Worm (Caenorhabditis elegans) whole organism, L2 larva: ENCODE measurements around the gene C07E3.8.

ENCODE experiments used
- C34F6.9 ChIP-seq: fragments of 150-350 bp; optimal IDR thresholded peaks from 2 replicates; lab custom pipeline; 2014; ENCODE audit warnings: missing biosample characterization, missing genetic modification characterization
- F13H6.1 ChIP-seq: sonication (generic microtip); optimal IDR thresholded peaks from 2 replicates; lab custom pipeline; 2016; ENCODE audit warnings: missing genetic modification characterization, missing compliant biosample characterization
- R02D3.7 ChIP-seq: fragments of 150-350 bp; optimal IDR thresholded peaks from 2 replicates; lab custom pipeline; 2014; ENCODE audit warnings: missing biosample characterization, missing genetic modification characterization
- Y55F3AM.14 ChIP-seq: fragments of 200-800 bp; sonication (Bioruptor generic); optimal IDR thresholded peaks from 2 replicates; lab custom pipeline; 2018; ENCODE audit warnings: mild to moderate bottlenecking, missing genetic modification characterization, missing compliant biosample characterization
- ZK546.5 ChIP-seq: sonication (generic microtip); optimal IDR thresholded peaks from 2 replicates; lab custom pipeline; 2017; ENCODE audit warnings: missing biosample characterization, missing genetic modification characterization
- ama-1 ChIP-seq: fragments of 150-350 bp; optimal IDR thresholded peaks from 2 replicates; lab custom pipeline; 2018; ENCODE audit warnings: inconsistent platforms
- blmp-1 ChIP-seq: sonication (generic microtip); optimal IDR thresholded peaks from 2 replicates; lab custom pipeline; 2017; ENCODE audit warnings: missing genetic modification characterization, mild to moderate bottlenecking, missing compliant biosample characterization, antibody characterized with exemption, moderate library complexity; ENCODE audit not compliant: insufficient read depth
- ceh-16 ChIP-seq: fragments of 150-350 bp; optimal IDR thresholded peaks from 2 replicates; lab custom pipeline; 2014; ENCODE audit warnings: missing biosample characterization, missing genetic modification characterization
- crh-2 ChIP-seq: sonication (generic microtip); optimal IDR thresholded peaks from 2 replicates; lab custom pipeline; 2017; ENCODE audit warnings: missing biosample characterization, missing genetic modification characterization
- egl-27 ChIP-seq: sonication (generic microtip); optimal IDR thresholded peaks from 3 replicates; lab custom pipeline; 2017; ENCODE audit warnings: missing biosample characterization, missing genetic modification reagents, missing genetic modification characterization
- elt-1 ChIP-seq: fragments of 150-350 bp; optimal IDR thresholded peaks from 2 replicates; lab custom pipeline; 2014; ENCODE audit warnings: missing biosample characterization, missing genetic modification characterization
- fos-1 ChIP-seq: fragments of 150-350 bp; optimal IDR thresholded peaks from 2 replicates; lab custom pipeline; 2014; ENCODE audit warnings: missing biosample characterization, missing genetic modification characterization
- gmeb-1 ChIP-seq: fragments of 150-350 bp; optimal IDR thresholded peaks from 2 replicates; lab custom pipeline; 2014; ENCODE audit warnings: missing biosample characterization, missing genetic modification characterization
- lin-11 ChIP-seq: fragments of 150-350 bp; sonication (generic microtip); optimal IDR thresholded peaks from 2 replicates; lab custom pipeline; 2014; ENCODE audit warnings: missing biosample characterization, missing genetic modification characterization, inconsistent platforms, mixed read lengths
- lin-13 ChIP-seq: fragments of 150-350 bp; optimal IDR thresholded peaks from 2 replicates; lab custom pipeline; 2014; ENCODE audit warnings: missing biosample characterization, missing genetic modification reagents, missing genetic modification characterization
- lsy-2 ChIP-seq, 2 experiments: fragments of 150-350 bp in 1 of 2; sonication (generic microtip) in 1 of 2; optimal IDR thresholded peaks; 2 replicates each; lab custom pipeline; 2014 to 2017; ENCODE audit warnings: missing biosample characterization in 2 of 2, missing genetic modification characterization in 2 of 2
- mbf-1 ChIP-seq: sonication (generic microtip); optimal IDR thresholded peaks from 2 replicates; lab custom pipeline; 2017; ENCODE audit warnings: missing biosample characterization, missing genetic modification characterization
- mdl-1 ChIP-seq, 2 experiments: fragments of 150-350 bp in 1 of 2; sonication (generic microtip) in 1 of 2; optimal IDR thresholded peaks; 2 replicates each; lab custom pipeline; 2017; ENCODE audit warnings: missing biosample characterization in 2 of 2, missing genetic modification characterization in 2 of 2
- nhr-10 ChIP-seq: sonication (generic microtip); optimal IDR thresholded peaks from 2 replicates; lab custom pipeline; 2017; ENCODE audit warnings: missing biosample characterization, missing genetic modification characterization
- nhr-11 ChIP-seq: fragments of 150-350 bp; optimal IDR thresholded peaks from 2 replicates; lab custom pipeline; 2014; ENCODE audit warnings: missing biosample characterization, missing genetic modification characterization
- nhr-129 ChIP-seq: fragments of 150-350 bp; optimal IDR thresholded peaks from 2 replicates; lab custom pipeline; 2014; ENCODE audit warnings: missing biosample characterization, missing genetic modification characterization
- nhr-21 ChIP-seq: fragments of 150-350 bp; optimal IDR thresholded peaks from 2 replicates; lab custom pipeline; 2014; ENCODE audit warnings: missing biosample characterization, missing genetic modification characterization
- nhr-237 ChIP-seq: fragments of 150-350 bp; optimal IDR thresholded peaks from 2 replicates; lab custom pipeline; 2014; ENCODE audit warnings: missing biosample characterization, missing genetic modification characterization
- nhr-25 ChIP-seq: fragments of 150-350 bp; sonication (generic microtip); optimal IDR thresholded peaks from 3 replicates; lab custom pipeline; 2014; ENCODE audit warnings: missing biosample characterization, missing genetic modification characterization
- nhr-6 ChIP-seq: fragments of 150-350 bp; optimal IDR thresholded peaks from 2 replicates; lab custom pipeline; 2014; ENCODE audit warnings: missing biosample characterization, missing genetic modification characterization
- nhr-77 ChIP-seq: fragments of 150-350 bp; optimal IDR thresholded peaks from 2 replicates; lab custom pipeline; 2014; ENCODE audit warnings: missing biosample characterization, missing genetic modification characterization
- sem-4 ChIP-seq: fragments of 150-350 bp; optimal IDR thresholded peaks from 2 replicates; lab custom pipeline; 2014; ENCODE audit warnings: missing biosample characterization, missing genetic modification reagents, missing genetic modification characterization
- skn-1 ChIP-seq: sonication (generic microtip); optimal IDR thresholded peaks from 2 replicates; lab custom pipeline; 2017; ENCODE audit warnings: missing biosample characterization, missing genetic modification characterization
- sma-3 ChIP-seq: sonication (generic microtip); optimal IDR thresholded peaks from 2 replicates; lab custom pipeline; 2016; ENCODE audit warnings: missing genetic modification reagents, missing genetic modification characterization, missing compliant biosample characterization
- sma-9 ChIP-seq, 2 experiments: fragments of 150-350 bp in 1 of 2; sonication (generic microtip) in 1 of 2; optimal IDR thresholded peaks; 2 replicates each; lab custom pipeline; 2014 to 2016; ENCODE audit warnings: missing genetic modification characterization in 2 of 2, mild to moderate bottlenecking in 1 of 2, missing biosample characterization in 1 of 2, missing compliant biosample characterization in 1 of 2, missing genetic modification reagents in 1 of 2, moderate library complexity in 1 of 2
- snpc-4 ChIP-seq: fragments of 150-350 bp; optimal IDR thresholded peaks from 2 replicates; lab custom pipeline; 2014; ENCODE audit warnings: missing biosample characterization, missing genetic modification characterization
- unc-55 ChIP-seq: fragments of 150-350 bp; sonication (generic microtip); optimal IDR thresholded peaks from 3 replicates; lab custom pipeline; 2014; ENCODE audit warnings: missing biosample characterization, missing genetic modification reagents, missing genetic modification characterization
- ztf-1 ChIP-seq: fragments of 200-800 bp; sonication (Bioruptor generic); conservative IDR thresholded peaks from 2 replicates; pipeline ENCODE4 v1.3.6; 2022; ENCODE audit warnings: missing genetic modification characterization, missing compliant biosample characterization
- ztf-4 ChIP-seq: fragments of 150-350 bp; optimal IDR thresholded peaks from 2 replicates; lab custom pipeline; 2014; ENCODE audit warnings: missing biosample characterization, missing genetic modification characterization

The C07E3.8 gene

DNA sequence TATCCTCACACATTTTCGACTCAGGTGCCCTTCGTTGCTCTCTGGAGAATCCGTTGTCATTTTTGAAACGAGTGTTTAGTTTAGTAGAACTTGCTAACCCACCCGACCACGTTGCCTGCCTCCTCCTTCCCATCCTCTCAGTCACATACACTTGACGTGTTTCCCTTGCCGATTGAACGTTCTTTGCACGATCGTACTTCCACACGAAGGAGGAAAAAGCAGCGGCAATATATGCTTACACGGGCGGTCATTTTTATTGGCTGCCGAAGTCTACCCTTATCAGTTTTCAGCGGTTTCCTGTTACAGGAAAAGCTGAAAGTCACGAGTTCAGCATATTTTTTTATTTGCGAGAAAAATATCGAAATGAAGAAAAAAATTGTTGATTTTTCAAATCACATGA is 37.7 kb downstream of the C07E3.8 start:
- TF ChIP-seq C34F6.9 (tag; lab: Kevin White, UChicago) (no peak), F13H6.1 (tag; lab: Kevin White, UChicago) (peak; percentile 80), R02D3.7 (tag; lab: Kevin White, UChicago) (no peak), ama-1 (lab: Kevin White, UChicago) (no peak), skn-1 (tag; lab: Kevin White, UChicago) (no peak), egl-27 (tag; lab: Kevin White, UChicago) (peak; percentile 8), gmeb-1 (tag; lab: Kevin White, UChicago) (peak; percentile 37), crh-2 (tag; lab: Kevin White, UChicago) (peak; percentile 65), nhr-129 (peak; percentile 70), sma-9 (GFP tag; optimal IDR thresholded peaks at IDR 0.05; lab: Kevin White, UChicago) (peak; percentile 82), sma-9 (tag; optimal IDR thresholded peaks at IDR 0.05; lab: Kevin White, UChicago) (no peak), mdl-1 (tag; optimal IDR thresholded peaks at IDR 0.05; lab: Kevin White, UChicago) (peak in 1 of 2 experiments; percentile 64), sma-3 (GFP tag; lab: Kevin White, UChicago) (peak; percentile 11), nhr-21 (tag; lab: Kevin White, UChicago) (peak; percentile 76), fos-1 (tag; lab: Kevin White, UChicago) (peak; percentile 84), nhr-25 (tag; lab: Kevin White, UChicago) (peak; percentile 68), sem-4 (no peak), elt-1 (tag; lab: Kevin White, UChicago) (no peak)
- TF ChIP-seq, all 48 proteins: peak for 11

DNA sequence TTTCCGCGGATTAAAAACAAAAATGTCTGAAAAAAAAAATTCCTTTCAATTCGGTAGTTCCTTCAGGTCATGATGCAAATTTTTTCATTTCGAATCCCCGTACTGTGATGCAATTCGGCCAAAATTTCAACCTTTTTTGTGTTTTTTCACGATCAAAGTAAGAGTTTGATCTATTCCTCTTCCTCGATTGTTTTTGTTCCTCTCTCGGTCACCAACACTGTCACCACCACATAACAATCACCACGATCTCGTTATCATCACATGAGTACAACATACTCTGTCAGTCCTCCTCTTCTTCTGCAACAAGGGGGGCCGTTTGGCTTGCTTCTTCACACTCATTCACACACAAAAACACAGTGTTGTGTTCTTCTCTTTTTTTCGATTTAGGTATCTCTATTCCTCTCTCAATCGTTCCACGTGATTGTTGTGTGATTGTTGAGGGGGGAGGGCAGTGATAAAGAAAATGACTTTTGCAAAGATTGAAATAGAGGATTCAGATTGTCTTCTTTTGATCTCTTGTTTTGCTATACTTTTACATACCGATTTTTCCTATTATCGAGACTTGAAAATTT is 38.3 kb downstream of the C07E3.8 start:
- TF ChIP-seq nhr-237 (tag; lab: Kevin White, UChicago): no peak
- no peak for TF ChIP-seq snpc-4 (tag; lab: Kevin White, UChicago)
- peak; percentile 51 for TF ChIP-seq F13H6.1 (tag; lab: Kevin White, UChicago)
- TF ChIP-seq nhr-10 (tag; lab: Kevin White, UChicago): peak; percentile 2
- TF ChIP-seq lsy-2 (tag; optimal IDR thresholded peaks at IDR 0.05; lab: Kevin White, UChicago): peak in 1 of 2 experiments; percentile 61
- peak; percentile 91 for TF ChIP-seq sma-9 (GFP tag; optimal IDR thresholded peaks at IDR 0.05; lab: Kevin White, UChicago)
- TF ChIP-seq sma-9 (tag; optimal IDR thresholded peaks at IDR 0.05; lab: Kevin White, UChicago): no peak
- TF ChIP-seq ztf-4 (tag; lab: Kevin White, UChicago): peak; percentile 72
- TF ChIP-seq Y55F3AM.14 (GFP tag; lab: Kevin White, UChicago): peak; percentile 52
- TF ChIP-seq lin-11 (tag; lab: Kevin White, UChicago): no peak
- TF ChIP-seq egl-27 (tag; lab: Kevin White, UChicago): no peak
- no peak for TF ChIP-seq nhr-77
- TF ChIP-seq nhr-6 (tag; lab: Kevin White, UChicago): peak; percentile 35
- peak; percentile 13 for TF ChIP-seq lin-13 (GFP tag; lab: Kevin White, UChicago)
- peak; percentile 85 for TF ChIP-seq sma-3 (GFP tag; lab: Kevin White, UChicago)
- TF ChIP-seq crh-2 (tag; lab: Kevin White, UChicago): peak; percentile 66
- TF ChIP-seq ztf-1 (GFP tag; lab: Robert Waterston, UW): no peak
- peak; percentile 83 for TF ChIP-seq nhr-25 (tag; lab: Kevin White, UChicago)
- peak; percentile 16 for TF ChIP-seq gmeb-1 (tag; lab: Kevin White, UChicago)
- peak; percentile 29 for TF ChIP-seq blmp-1 (tag; lab: Kevin White, UChicago)
- TF ChIP-seq nhr-129: peak; percentile 90
- TF ChIP-seq nhr-21 (tag; lab: Kevin White, UChicago): peak; percentile 84
- TF ChIP-seq mdl-1 (tag; optimal IDR thresholded peaks at IDR 0.05; lab: Kevin White, UChicago): peak in 1 of 2 experiments; percentile 47
- TF ChIP-seq C34F6.9 (tag; lab: Kevin White, UChicago): peak; percentile 58
- TF ChIP-seq sem-4: peak; percentile 17
- TF ChIP-seq fos-1 (tag; lab: Kevin White, UChicago): peak; percentile 34
- TF ChIP-seq skn-1 (tag; lab: Kevin White, UChicago): no peak
- TF ChIP-seq nhr-11: no peak

DNA sequence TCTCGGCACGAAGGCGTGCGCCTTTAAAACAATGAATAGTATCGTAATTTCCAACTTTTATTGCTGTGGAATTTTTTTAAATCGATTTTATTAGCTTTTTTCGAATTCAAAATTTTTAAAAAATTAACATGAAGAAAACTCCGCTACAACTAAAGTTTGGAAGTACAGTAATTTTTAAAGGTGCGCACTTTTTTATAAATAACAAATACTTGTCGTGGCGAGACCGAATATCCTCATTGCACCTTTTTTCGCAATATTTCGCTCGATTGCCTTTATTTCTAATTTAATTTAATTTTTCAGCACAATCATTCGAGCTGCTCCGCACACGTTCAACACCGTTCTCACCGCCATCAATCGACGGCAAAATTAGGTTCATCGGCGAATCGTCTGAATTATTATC is 38.8 kb downstream of the C07E3.8 start, which contains the start of the genes T09F3.2 and T09F3.7:
Gene T09F3.2, plus strand, starts transcription at position 301 of the 400 bp plus-strand sequence.
Gene T09F3.7, plus strand, starts transcription at position 315 of the 400 bp plus-strand sequence.
- TF ChIP-seq ceh-16 (tag; lab: Kevin White, UChicago) (no peak), fos-1 (tag; lab: Kevin White, UChicago) (no peak), unc-55 (GFP tag; lab: Kevin White, UChicago) (no peak), Y55F3AM.14 (GFP tag; lab: Kevin White, UChicago) (no peak), mbf-1 (no peak), gmeb-1 (tag; lab: Kevin White, UChicago) (no peak), crh-2 (tag; lab: Kevin White, UChicago) (no peak), ZK546.5 (tag; lab: Kevin White, UChicago) (no peak), mdl-1 (tag; optimal IDR thresholded peaks at IDR 0.05; lab: Kevin White, UChicago) (no peak)
